Fruit fly (Drosophila melanogaster): ENCODE results near the gene Pcyt2.

Pcyt2 gene

dm6 chr3L:1558178-1558788 lies 5.0 kb downstream of the Pcyt2 start, which contains the start of the genes Pex10 and CG12099 (continued):
- TF ChIP-seq sens-2 (GFP tag; IDR thresholded peaks at IDR 0.05) (peak; percentile 86), Hsf (GFP tag; optimal IDR thresholded peaks at IDR 0.05) (peak; percentile 83), Vsx1 (GFP tag; optimal IDR thresholded peaks at IDR 0.05) (no peak), CG8359 (GFP tag; optimal IDR thresholded peaks at IDR 0.05; ENCODE audit: borderline replicate concordance) (peak; percentile 15), ranshi (GFP tag; IDR thresholded peaks at IDR 0.05) (peak; percentile 91), fd96Cb (tag; optimal IDR thresholded peaks at IDR 0.05) (peak; percentile 71), CG1024 (GFP tag; IDR thresholded peaks at IDR 0.05) (peak; percentile 57), Lim3 (GFP tag; IDR thresholded peaks at IDR 0.05) (peak; percentile 72), insv (GFP tag; optimal IDR thresholded peaks at IDR 0.05) (peak in 1 of 2 experiments; percentile 69), CG8944 (GFP tag; optimal IDR thresholded peaks at IDR 0.05) (peak; percentile 72), Bgb (GFP tag; IDR thresholded peaks at IDR 0.05; ENCODE audit: partially characterized antibody) (peak; percentile 89), bab2 (GFP tag; optimal IDR thresholded peaks at IDR 0.05) (peak; percentile 69), btn (GFP tag; optimal IDR thresholded peaks at IDR 0.05) (no peak), CHES-1-like (GFP tag; optimal IDR thresholded peaks at IDR 0.05) (peak; percentile 69), E2f2 (GFP tag; IDR thresholded peaks at IDR 0.05) (peak; percentile 71), sim (GFP tag; IDR thresholded peaks at IDR 0.05) (peak; percentile 46; the same call in 1 of the 2 replicates), CG10321 (GFP tag; IDR thresholded peaks at IDR 0.05) (0 out of 2 replicates have a peak, but pooled peaks have one; percentile 48), unc-4 (GFP tag; IDR thresholded peaks at IDR 0.05; ENCODE audit: partially characterized antibody) (peak; percentile 96), chinmo (GFP tag; IDR thresholded peaks at IDR 0.05; ENCODE audit: partially characterized antibody) (peak; percentile 45; the same call in 1 of the 4 replicates), Eip74EF (GFP tag; optimal IDR thresholded peaks at IDR 0.05) (no peak), sqz (GFP tag; optimal IDR thresholded peaks at IDR 0.05) (no peak), CG11695 (GFP tag; IDR thresholded peaks at IDR 0.05) (peak; percentile 84), Camta (GFP tag; optimal IDR thresholded peaks at IDR 0.05) (peak; percentile 48), CG13287 (GFP tag; IDR thresholded peaks at IDR 0.05; ENCODE audit: partially characterized antibody) (peak; percentile 95), CG18476 (GFP tag; optimal IDR thresholded peaks at IDR 0.05) (peak; percentile 84), Hr39 (optimal IDR thresholded peaks at IDR 0.05) (no peak), pan (optimal IDR thresholded peaks at IDR 0.05) (no peak), pan (GFP tag; optimal IDR thresholded peaks at IDR 0.05 in 1 of 2, IDR thresholded peaks at IDR 0.05 in 1 of 2) (peak in 1 of 2 experiments; percentile 89), CG7357 (GFP tag; IDR thresholded peaks at IDR 0.05) (peak; percentile 80), CG7987 (GFP tag; optimal IDR thresholded peaks at IDR 0.05) (peak; percentile 76), CG17385 (GFP tag; optimal IDR thresholded peaks at IDR 0.05) (peak; percentile 76), tll (GFP tag; optimal IDR thresholded peaks at IDR 0.05) (peak; percentile 20 to 70), Med (GFP tag) (peak; percentile 91), Hmx (GFP tag; optimal IDR thresholded peaks at IDR 0.05) (no peak), CG17361 (GFP tag; IDR thresholded peaks at IDR 0.05) (peak; percentile 93), E2f1 (GFP tag; IDR thresholded peaks at IDR 0.05) (peak; percentile 84), dan (GFP tag; IDR thresholded peaks at IDR 0.05) (peak; percentile 77), HLH4C (GFP tag; IDR thresholded peaks at IDR 0.05; ENCODE audit: partially characterized antibody) (peak; percentile 89), cg (GFP tag; optimal IDR thresholded peaks at IDR 0.05) (peak; percentile 91), CG10462 (GFP tag; optimal IDR thresholded peaks at IDR 0.05) (peak; percentile 73), croc (GFP tag; conservative IDR thresholded peaks at IDR 0.05) (peak; percentile 90), kay (GFP tag; optimal IDR thresholded peaks at IDR 0.05) (peak; percentile 84), TFAM (GFP tag; optimal IDR thresholded peaks at IDR 0.05) (no peak), CG11247 (GFP tag; IDR thresholded peaks at IDR 0.05) (peak; percentile 91), grau (tag; optimal IDR thresholded peaks at IDR 0.05) (peak; percentile 88), CG3065 (GFP tag; optimal IDR thresholded peaks at IDR 0.05) (peak; percentile 74), bowl (GFP tag; IDR thresholded peaks at IDR 0.05) (peak; percentile 64; the same call in 1 of the 2 replicates), Ets65A (GFP tag) (peak; percentile 97), D19A (tag; optimal IDR thresholded peaks at IDR 0.05) (no peak), CG30020 (tag; optimal IDR thresholded peaks at IDR 0.05) (peak; percentile 81)

Measured in whole organism, embryonic.